Fruit fly (Drosophila melanogaster): ENCODE data around the gene Srp54.

dm6 chr2L:9908468-9908967 is 4.2 kb upstream of the Srp54 start, which contains the start of gene CG13124:
- TF ChIP-seq Dfd (GFP tag; optimal IDR thresholded peaks at IDR 0.05) (no peak), usp (GFP tag; optimal IDR thresholded peaks at IDR 0.05) (no peak), dmrt93B (GFP tag; optimal IDR thresholded peaks at IDR 0.05) (no peak), fru (GFP tag; optimal IDR thresholded peaks at IDR 0.05) (no peak), CG32264 (GFP tag; optimal IDR thresholded peaks at IDR 0.05) (no peak), Hr83 (GFP tag; optimal IDR thresholded peaks at IDR 0.05; ENCODE audit: poor library complexity, severe bottlenecking) (no peak)
